Fruit fly (Drosophila melanogaster) whole organism: ENCODE results near the gene CG7083.

Experiments
- CG8478 ChIP-seq: fragments of >200 bp; optimal IDR thresholded peaks from 2 replicates; lab custom pipeline; 2018; ENCODE audit warnings: inconsistent platforms
- Dll ChIP-seq: fragments of >200 bp; optimal IDR thresholded peaks from 2 replicates; lab custom pipeline; 2017
- EcR ChIP-seq, 2 experiments: fragments of >200 bp; optimal IDR thresholded peaks; 2 replicates each; lab custom pipeline; 2017; ENCODE audit warnings: missing biosample characterization in 2 of 2, missing genetic modification characterization in 2 of 2, missing genetic modification reagents in 2 of 2
- pan ChIP-seq: fragments of >200 bp; optimal IDR thresholded peaks from 2 replicates; lab custom pipeline; 2017
- psq ChIP-seq: fragments of >200 bp; optimal IDR thresholded peaks from 2 replicates; lab custom pipeline; 2017

DNA sequence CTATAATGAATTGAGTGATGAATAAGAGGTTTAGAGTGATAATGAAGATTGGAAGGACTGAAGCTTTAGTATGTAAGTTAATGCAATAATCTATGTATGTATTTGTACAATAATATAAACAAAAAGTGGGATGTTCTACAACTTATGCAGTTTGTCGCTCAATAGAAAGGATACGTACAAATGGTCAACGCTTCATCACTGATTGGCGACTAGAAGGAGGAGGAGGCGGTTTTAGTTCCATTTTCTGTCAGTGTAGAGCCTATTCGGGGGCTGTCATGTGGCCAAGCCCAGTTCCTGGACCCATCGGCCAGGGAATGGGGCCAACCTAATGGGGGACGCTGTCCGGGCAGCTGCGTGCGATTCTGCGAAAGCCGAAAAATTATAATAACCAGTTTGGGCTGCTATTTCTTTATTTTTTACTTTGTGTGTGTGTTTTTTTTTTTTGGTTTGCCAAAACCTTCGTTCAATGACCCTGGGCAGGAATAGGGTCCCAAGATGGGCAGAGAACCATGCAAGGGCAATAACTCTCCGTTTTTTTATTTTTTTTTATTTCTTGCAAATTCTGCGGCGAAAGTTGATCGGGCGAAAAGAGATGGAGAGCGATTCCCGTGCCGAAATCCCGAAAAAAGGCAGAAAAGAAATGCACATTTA lies 28.2 kb downstream of the CG7083 start:
- no peak for TF ChIP-seq CG8478 (lab: Kevin White, UChicago)
- TF ChIP-seq Dll (lab: Kevin White, UChicago) = no peak
- TF ChIP-seq psq (lab: Kevin White, UChicago) = no peak
- no peak for TF ChIP-seq pan (lab: Kevin White, UChicago)
- TF ChIP-seq EcR (GFP tag; optimal IDR thresholded peaks at IDR 0.05; lab: Kevin White, UChicago) = peak in 1 of 2 experiments; percentile 9
